Fruit fly (Drosophila melanogaster) whole organism: ENCODE data around the gene CG5070.

Experiments used
- CG8478 ChIP-seq: fragments of >200 bp; optimal IDR thresholded peaks from 2 replicates; lab custom pipeline; 2018; ENCODE audit warnings: inconsistent platforms
- EcR ChIP-seq, 2 experiments: fragments of >200 bp; optimal IDR thresholded peaks; 2 replicates each; lab custom pipeline; 2017; ENCODE audit warnings: missing biosample characterization in 2 of 2, missing genetic modification characterization in 2 of 2, missing genetic modification reagents in 2 of 2

DNA sequence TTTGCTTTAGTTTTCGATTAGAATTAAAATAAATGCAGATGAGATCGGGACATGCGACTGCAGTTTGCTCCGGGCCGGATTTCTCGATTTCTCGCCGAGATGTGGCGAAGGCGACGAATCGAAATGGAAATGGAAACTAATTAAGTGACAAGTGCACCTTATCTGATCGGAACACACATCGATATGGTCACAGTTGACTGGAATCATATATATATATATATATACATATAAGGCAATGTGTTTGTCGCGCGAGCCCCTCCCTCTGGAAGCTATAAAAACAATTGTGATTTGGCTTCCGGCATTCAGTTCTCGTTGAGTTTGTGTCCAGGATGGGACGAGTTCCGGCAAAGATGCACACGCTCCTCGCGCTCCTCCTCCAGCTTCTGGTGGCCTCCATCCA is 12.1 kb downstream of the CG5070 start, which contains the start of gene CG5162:
- TF ChIP-seq EcR (GFP tag; optimal IDR thresholded peaks at IDR 0.05; lab: Kevin White, UChicago) (no peak), CG8478 (lab: Kevin White, UChicago) (no peak)
